Worm (Caenorhabditis elegans): ENCODE results near the gene F38A1.15.

The F38A1.15 gene

DNA sequence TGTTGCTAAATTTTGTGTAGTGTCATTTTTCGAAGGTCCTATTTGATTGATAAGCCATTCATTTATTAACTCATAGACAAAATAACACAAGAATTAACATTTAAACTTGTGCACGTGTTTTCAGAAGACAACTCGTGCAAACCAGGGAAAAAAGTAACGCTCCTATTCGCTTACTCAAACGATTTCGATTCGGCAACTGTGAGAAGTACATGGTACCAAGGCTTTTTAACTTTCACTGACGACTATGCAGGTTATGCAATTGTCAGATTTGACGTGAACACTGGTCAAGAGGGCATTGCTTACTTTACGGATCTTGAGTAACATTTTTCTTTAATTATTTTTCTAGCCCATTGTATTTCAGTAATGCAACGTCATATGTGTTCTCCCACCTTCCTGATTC lies 18.7 kb upstream of the F38A1.15 start:
- no peak for TF ChIP-seq egl-27 (tag; optimal IDR thresholded peaks at IDR 0.05)

DNA sequence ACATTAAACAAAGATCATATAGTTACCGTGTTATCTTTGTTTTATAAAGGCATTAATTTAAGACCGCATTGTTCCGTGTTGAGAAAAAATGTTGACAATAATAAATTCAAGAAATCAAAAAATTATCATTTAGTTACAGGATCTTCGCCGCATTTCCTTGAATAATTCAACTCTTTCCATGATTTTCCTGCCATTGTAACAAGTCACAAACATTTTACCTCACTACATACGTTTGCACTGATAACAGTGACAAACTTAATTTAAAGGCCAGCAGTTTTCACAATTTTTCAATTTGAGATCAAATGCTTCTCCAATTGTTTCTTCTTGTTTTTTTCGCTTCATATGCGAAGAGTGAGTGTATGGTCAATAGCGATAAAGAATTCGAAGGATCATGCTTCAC lies 17.8 kb upstream of the F38A1.15 start, which contains the start of gene clec-169:
Gene clec-169, plus strand, starts transcription at position 301 of the 400 bp plus-strand sequence.
- no peak for TF ChIP-seq egl-27 (tag; optimal IDR thresholded peaks at IDR 0.05)
- no peak for TF ChIP-seq elt-3 (tag; optimal IDR thresholded peaks at IDR 0.05)
- TF ChIP-seq lin-13 (GFP tag; optimal IDR thresholded peaks at IDR 0.05): no peak
- TF ChIP-seq nhr-21 (tag; optimal IDR thresholded peaks at IDR 0.05): no peak
- no peak for TF ChIP-seq crh-2 (tag; optimal IDR thresholded peaks at IDR 0.05)
- no peak for TF ChIP-seq elt-1 (tag; optimal IDR thresholded peaks at IDR 0.05)
- TF ChIP-seq sma-3 (GFP tag; optimal IDR thresholded peaks at IDR 0.05): no peak
- TF ChIP-seq zag-1 (tag; optimal IDR thresholded peaks at IDR 0.05): no peak
- no peak for TF ChIP-seq lsy-2 (tag; optimal IDR thresholded peaks at IDR 0.05)
- no peak for TF ChIP-seq unc-62 (GFP tag; optimal IDR thresholded peaks at IDR 0.05)
- no peak for TF ChIP-seq unc-39 (tag; optimal IDR thresholded peaks at IDR 0.05)
- TF ChIP-seq skn-1 (tag; optimal IDR thresholded peaks at IDR 0.05): no peak
- no peak for TF ChIP-seq ceh-82 (tag; optimal IDR thresholded peaks at IDR 0.05)
- TF ChIP-seq alr-1 (tag; optimal IDR thresholded peaks at IDR 0.05): no peak

DNA sequence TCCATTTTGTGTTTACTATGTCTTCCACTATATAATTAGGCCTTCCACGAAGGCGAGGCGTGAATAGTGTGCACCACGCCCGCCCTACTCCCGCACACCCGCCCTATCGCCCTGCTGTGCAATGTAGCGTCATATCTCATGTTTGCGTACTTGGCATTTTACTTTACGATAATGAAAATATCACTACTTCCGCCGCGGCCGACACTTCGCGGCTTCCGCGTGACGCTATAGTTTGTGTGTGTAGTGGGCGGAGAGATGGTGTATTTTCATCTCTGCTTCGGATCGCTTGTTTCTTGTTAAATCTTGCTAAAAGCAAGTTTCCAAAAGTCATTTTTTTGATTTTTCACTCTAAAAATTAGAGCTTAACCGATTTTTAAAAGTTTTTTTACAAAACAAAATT lies 17.3 kb upstream of the F38A1.15 start:
- TF ChIP-seq snpc-4 (tag; optimal IDR thresholded peaks at IDR 0.05): peak; percentile 42
- no peak for TF ChIP-seq elt-1 (tag; optimal IDR thresholded peaks at IDR 0.05)

DNA sequence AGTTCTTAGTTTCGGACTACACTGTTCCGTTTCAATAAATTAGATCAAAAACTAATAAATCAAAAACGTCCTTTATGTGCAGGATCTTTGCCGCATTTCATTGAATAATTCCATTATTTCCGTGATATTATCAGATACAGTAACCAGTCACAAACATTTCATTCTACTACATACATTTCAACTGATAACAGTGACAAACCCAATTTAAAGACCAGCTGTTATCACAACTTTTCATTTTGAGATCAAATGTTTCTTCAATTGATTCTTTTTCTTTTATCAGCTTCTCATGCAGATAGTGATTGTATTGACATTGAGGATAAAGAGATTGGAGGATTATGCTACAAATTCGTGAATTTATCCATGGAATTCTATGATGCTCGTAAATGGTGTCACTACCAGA lies 13.5 kb upstream of the F38A1.15 start, which contains the start of gene clec-168:
Gene clec-168, plus strand, starts transcription at position 247 of the 400 bp plus-strand sequence.
- TF ChIP-seq gmeb-1 (tag; optimal IDR thresholded peaks at IDR 0.05): no peak
- no peak for TF ChIP-seq nhr-21 (tag; optimal IDR thresholded peaks at IDR 0.05)
- TF ChIP-seq nhr-129 (tag; optimal IDR thresholded peaks at IDR 0.05): no peak
- TF ChIP-seq fos-1 (tag; optimal IDR thresholded peaks at IDR 0.05): peak; percentile 67
- TF ChIP-seq lsy-2 (tag; optimal IDR thresholded peaks at IDR 0.05): no peak

DNA sequence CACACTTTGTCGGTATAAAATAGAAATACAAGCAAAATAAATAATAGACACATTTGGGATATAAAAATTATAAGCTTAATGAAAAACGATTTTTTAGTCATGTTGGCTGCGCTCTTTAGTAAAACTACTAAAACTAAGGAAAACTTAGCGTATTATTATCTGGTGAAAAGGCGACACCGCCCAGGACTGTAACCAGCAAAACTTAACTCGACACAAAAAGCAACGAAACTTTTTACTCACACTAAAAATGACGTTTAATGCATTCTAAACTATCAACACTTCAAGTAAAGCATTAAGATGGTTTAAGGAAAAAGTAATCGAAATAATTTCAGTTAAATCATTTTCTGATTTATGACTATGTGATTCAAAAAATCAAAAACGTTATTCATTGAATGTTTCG lies 12.4 kb upstream of the F38A1.15 start, which contains the start of gene clec-167:
Gene clec-167, minus strand, starts transcription at position 101 of the 400 bp plus-strand sequence.
- no peak for TF ChIP-seq ZK546.5 (tag; optimal IDR thresholded peaks at IDR 0.05)
- no peak for TF ChIP-seq unc-39 (tag; optimal IDR thresholded peaks at IDR 0.05)

DNA sequence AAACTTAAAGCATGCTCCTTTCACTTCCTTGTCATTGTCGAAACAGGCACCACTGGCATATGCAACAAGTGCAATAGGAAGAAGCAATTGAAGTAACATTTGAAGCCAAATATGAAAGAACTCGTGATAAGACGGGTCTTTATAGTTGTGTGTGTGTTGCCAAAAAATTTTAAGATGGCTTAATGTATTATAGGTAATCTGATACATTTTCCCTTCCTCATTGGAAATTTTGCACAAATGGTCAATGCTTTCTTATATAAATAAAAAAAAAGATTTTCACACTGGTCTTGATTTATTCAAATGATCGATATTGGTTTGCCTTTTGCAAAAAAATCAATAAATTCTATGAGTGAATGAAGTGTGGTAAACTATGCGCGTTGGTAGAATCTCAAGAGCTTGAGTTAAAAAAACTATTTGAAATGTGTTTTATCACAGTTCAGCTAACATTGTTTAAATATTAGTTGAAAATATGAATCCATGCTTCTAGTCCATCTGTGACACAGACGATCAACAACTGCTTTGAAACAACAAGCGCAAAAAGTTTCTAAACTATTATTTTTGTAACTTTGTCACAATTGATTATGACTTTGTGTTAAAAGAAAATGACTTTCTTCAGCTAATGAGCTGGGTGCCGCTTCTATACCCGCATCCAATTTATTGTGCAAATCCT lies 8.2 kb upstream of the F38A1.15 start, which contains the start of the genes clec-166 and F38A1.6:
Gene clec-166, minus strand, starts transcription at position 101 of the 670 bp plus-strand sequence.
Gene F38A1.6, plus strand, starts transcription at position 620 of the 670 bp plus-strand sequence.
- TF ChIP-seq R02D3.7 (tag; optimal IDR thresholded peaks at IDR 0.05) (no peak), sma-9 (GFP tag; optimal IDR thresholded peaks at IDR 0.05) (no peak), sma-9 (tag; optimal IDR thresholded peaks at IDR 0.05) (no peak), mbf-1 (tag; optimal IDR thresholded peaks at IDR 0.05) (no peak), nhr-25 (tag; optimal IDR thresholded peaks at IDR 0.05) (no peak), lin-13 (GFP tag; optimal IDR thresholded peaks at IDR 0.05) (no peak), lin-11 (tag; optimal IDR thresholded peaks at IDR 0.05) (no peak), mdl-1 (tag; optimal IDR thresholded peaks at IDR 0.05) (no peak), F13H6.1 (tag; optimal IDR thresholded peaks at IDR 0.05) (no peak), Y55F3AM.14 (GFP tag; optimal IDR thresholded peaks at IDR 0.05) (no peak)

DNA sequence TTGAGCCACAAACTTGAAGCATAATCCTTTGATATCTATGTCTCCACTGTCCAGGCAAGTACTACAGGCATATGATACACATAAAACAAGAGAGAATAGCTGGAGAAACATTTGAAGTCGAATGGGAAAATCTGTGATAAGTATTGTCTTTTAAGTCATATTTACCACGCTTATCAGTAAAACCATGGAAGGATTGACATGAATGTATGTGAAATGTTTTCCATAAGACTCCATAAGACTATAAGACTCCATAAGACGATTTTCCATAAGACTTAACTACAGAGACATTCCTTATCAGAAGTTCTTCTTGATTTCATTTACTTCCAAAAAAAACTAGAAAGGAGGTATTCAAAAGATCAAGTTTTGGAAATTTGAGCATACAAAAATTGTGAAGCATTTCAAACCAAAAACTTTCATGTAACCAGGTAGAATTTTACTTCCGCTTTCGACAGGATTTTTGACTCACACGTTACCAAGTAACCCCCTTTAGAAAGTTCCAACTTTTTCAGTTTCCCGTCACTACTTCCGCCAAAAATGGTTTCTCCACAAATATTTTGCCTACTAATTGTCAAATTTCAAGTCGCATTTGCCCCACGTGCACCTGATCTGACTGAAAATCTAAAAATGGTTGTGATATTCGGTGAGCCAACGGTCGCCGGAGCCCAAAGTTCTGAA lies 3.7 kb upstream of the F38A1.15 start, which contains the start of the genes clec-165 and F38A1.11:
Gene clec-165, minus strand, starts transcription at position 125 of the 675 bp plus-strand sequence.
Gene F38A1.11, plus strand, starts transcription at position 625 of the 675 bp plus-strand sequence.
- no peak for TF ChIP-seq skn-1 (tag; optimal IDR thresholded peaks at IDR 0.05)
- peak; percentile 15 for TF ChIP-seq fos-1 (tag; optimal IDR thresholded peaks at IDR 0.05)
